Worm (Caenorhabditis elegans) whole organism, L3 larva: ENCODE data around the gene cdkl-1.

Experiments used
- R02D3.7 ChIP-seq: fragments of 150-350 bp; optimal IDR thresholded peaks from 2 replicates; lab custom pipeline; 2014; ENCODE audit warnings: missing biosample characterization, missing genetic modification characterization
- ZK546.5 ChIP-seq: sonication (generic microtip); optimal IDR thresholded peaks from 2 replicates; lab custom pipeline; 2017; ENCODE audit warnings: missing biosample characterization, missing genetic modification characterization
- aly-2 ChIP-seq: fragments of 150-350 bp; optimal IDR thresholded peaks from 2 replicates; lab custom pipeline; 2014; ENCODE audit warnings: missing biosample characterization, missing genetic modification characterization
- ceh-16 ChIP-seq: sonication (generic microtip); optimal IDR thresholded peaks from 2 replicates; lab custom pipeline; 2017; ENCODE audit warnings: missing biosample characterization, missing genetic modification characterization
- ceh-82 ChIP-seq: fragments of 150-350 bp; optimal IDR thresholded peaks from 2 replicates; lab custom pipeline; 2014; ENCODE audit warnings: missing biosample characterization, missing genetic modification characterization
- daf-12 ChIP-seq: fragments of 150-350 bp; optimal IDR thresholded peaks from 2 replicates; lab custom pipeline; 2014; ENCODE audit warnings: missing biosample characterization, missing genetic modification reagents, missing genetic modification characterization
- egl-27 ChIP-seq: sonication (generic microtip); optimal IDR thresholded peaks from 4 replicates; lab custom pipeline; 2017; ENCODE audit warnings: missing biosample characterization, missing genetic modification reagents, missing genetic modification characterization
- egl-5 ChIP-seq: fragments of 150-350 bp; optimal IDR thresholded peaks from 2 replicates; lab custom pipeline; 2017; ENCODE audit warnings: missing biosample characterization, missing genetic modification reagents, missing genetic modification characterization, inconsistent platforms
- elt-1 ChIP-seq: fragments of 150-350 bp; optimal IDR thresholded peaks from 2 replicates; lab custom pipeline; 2014; ENCODE audit warnings: missing biosample characterization, missing genetic modification characterization
- elt-3 ChIP-seq, 3 experiments: fragments of 150-350 bp in 1 of 3; sonication (generic microtip) in 2 of 3; optimal IDR thresholded peaks; 2 replicates in 2 of 3; 4 replicates in 1 of 3; lab custom pipeline; 2014 to 2017; ENCODE audit warnings: missing biosample characterization in 3 of 3, missing genetic modification characterization in 3 of 3
- eor-1 ChIP-seq, 2 experiments: fragments of 150-350 bp; optimal IDR thresholded peaks; 2 replicates each; lab custom pipeline; 2014 to 2018; ENCODE audit warnings: missing biosample characterization in 2 of 2, missing genetic modification characterization in 2 of 2
- fkh-2 ChIP-seq: fragments of 150-350 bp; optimal IDR thresholded peaks from 2 replicates; lab custom pipeline; 2014; ENCODE audit warnings: missing biosample characterization, missing genetic modification reagents, missing genetic modification characterization
- fos-1 ChIP-seq: fragments of 150-350 bp; optimal IDR thresholded peaks from 2 replicates; lab custom pipeline; 2014; ENCODE audit warnings: missing biosample characterization, missing genetic modification characterization
- hmg-11 ChIP-seq: sonication (generic microtip); optimal IDR thresholded peaks from 2 replicates; lab custom pipeline; 2016; ENCODE audit warnings: missing genetic modification characterization, missing compliant biosample characterization
- jun-1 ChIP-seq: fragments of 150-350 bp; optimal IDR thresholded peaks from 2 replicates; lab custom pipeline; 2014; ENCODE audit warnings: missing biosample characterization, missing genetic modification reagents, missing genetic modification characterization
- lin-15B ChIP-seq: fragments of 150-350 bp; optimal IDR thresholded peaks from 2 replicates; lab custom pipeline; 2014; ENCODE audit warnings: missing biosample characterization, missing genetic modification characterization
- mml-1 ChIP-seq: fragments of 150-350 bp; sonication (generic microtip); optimal IDR thresholded peaks from 3 replicates; lab custom pipeline; 2014; ENCODE audit warnings: missing biosample characterization, missing genetic modification characterization
- nfya-1 ChIP-seq: sonication (generic microtip); optimal IDR thresholded peaks from 2 replicates; lab custom pipeline; 2017; ENCODE audit warnings: missing genetic modification characterization, mild to moderate bottlenecking, missing compliant biosample characterization, antibody characterized with exemption, moderate library complexity; ENCODE audit not compliant: insufficient read depth
- nhr-23 ChIP-seq: fragments of 150-350 bp; optimal IDR thresholded peaks from 2 replicates; lab custom pipeline; 2014; ENCODE audit warnings: missing biosample characterization, missing genetic modification reagents, missing genetic modification characterization
- nhr-237 ChIP-seq: fragments of 150-350 bp; optimal IDR thresholded peaks from 2 replicates; lab custom pipeline; 2014; ENCODE audit warnings: missing biosample characterization, missing genetic modification characterization
- nhr-25 ChIP-seq: sonication (generic microtip); optimal IDR thresholded peaks from 2 replicates; lab custom pipeline; 2017; ENCODE audit warnings: missing biosample characterization, missing genetic modification characterization
- nhr-67 ChIP-seq: fragments of 150-350 bp; optimal IDR thresholded peaks from 2 replicates; lab custom pipeline; 2014; ENCODE audit warnings: missing biosample characterization, missing genetic modification characterization
- nhr-76 ChIP-seq: fragments of 150-350 bp; sonication (generic microtip); optimal IDR thresholded peaks from 5 replicates; lab custom pipeline; 2014; ENCODE audit warnings: missing biosample characterization, missing genetic modification characterization
- nhr-77 ChIP-seq: fragments of 150-350 bp; optimal IDR thresholded peaks from 2 replicates; lab custom pipeline; 2014; ENCODE audit warnings: missing biosample characterization, missing genetic modification characterization
- pha-4 ChIP-seq: fragments of 150-350 bp; optimal IDR thresholded peaks from 2 replicates; lab custom pipeline; 2014; ENCODE audit warnings: missing biosample characterization, missing genetic modification reagents, missing genetic modification characterization
- pqm-1 ChIP-seq: fragments of 150-350 bp; optimal IDR thresholded peaks from 2 replicates; lab custom pipeline; 2017; ENCODE audit warnings: missing biosample characterization, missing genetic modification characterization, inconsistent platforms
- skn-1 ChIP-seq: fragments of 150-350 bp; optimal IDR thresholded peaks from 2 replicates; lab custom pipeline; 2014; ENCODE audit warnings: missing biosample characterization, missing genetic modification characterization
- snpc-4 ChIP-seq: fragments of 150-350 bp; optimal IDR thresholded peaks from 2 replicates; lab custom pipeline; 2014; ENCODE audit warnings: missing biosample characterization, missing genetic modification characterization
- tbx-2 ChIP-seq: sonication (generic microtip); optimal IDR thresholded peaks from 2 replicates; lab custom pipeline; 2016; ENCODE audit warnings: mild to moderate bottlenecking, missing genetic modification characterization, missing compliant biosample characterization
- unc-39 ChIP-seq: sonication (generic microtip); optimal IDR thresholded peaks from 4 replicates; lab custom pipeline; 2017; ENCODE audit warnings: missing biosample characterization, missing genetic modification characterization
- unc-62 ChIP-seq: fragments of 150-350 bp; sonication (generic microtip); optimal IDR thresholded peaks from 4 replicates; lab custom pipeline; 2014; ENCODE audit warnings: missing biosample characterization, missing genetic modification reagents, missing genetic modification characterization
- zag-1 ChIP-seq: fragments of 150-350 bp; optimal IDR thresholded peaks from 2 replicates; lab custom pipeline; 2014; ENCODE audit warnings: missing biosample characterization, missing genetic modification characterization

The cdkl-1 gene

ce11 chrV:11087519-11087998, 11.1 kb upstream of the cdkl-1 start, which contains the start of gene Y42A5A.1:
Y42A5A.1 (plus strand) TSS chrV:11087948.
- TF ChIP-seq elt-1 (no peak), nhr-25 (tag; lab: Kevin White, UChicago) (peak; percentile 3)

ce11 chrV:11093163-11094091, 5.3 kb upstream of the cdkl-1 start, which contains the start of gene lact-8:
lact-8 (minus strand) TSS chrV:11093607.
- TF ChIP-seq lin-15B (tag; lab: Kevin White, UChicago) (no peak), egl-27 (tag; lab: Kevin White, UChicago) (no peak), nhr-23 (tag; lab: Kevin White, UChicago) (no peak), nhr-25 (tag; lab: Kevin White, UChicago) (peak; percentile 13), elt-1 (peak; percentile 65)

ce11 chrV:11094698-11095097, 4.0 kb upstream of the cdkl-1 start:
- TF ChIP-seq daf-12 (tag; lab: Kevin White, UChicago) (no peak), nhr-77 (tag; lab: Kevin White, UChicago) (no peak), eor-1 (tag; optimal IDR thresholded peaks at IDR 0.05; lab: Kevin White, UChicago) (no peak), lin-15B (tag; lab: Kevin White, UChicago) (no peak), nfya-1 (tag; lab: Kevin White, UChicago) (no peak), fkh-2 (tag; lab: Kevin White, UChicago) (no peak), unc-39 (no peak), fos-1 (tag; lab: Kevin White, UChicago) (no peak), nhr-237 (tag; lab: Kevin White, UChicago) (no peak), ceh-16 (tag; lab: Kevin White, UChicago) (no peak), jun-1 (peak; percentile 25), nhr-23 (tag; lab: Kevin White, UChicago) (peak; percentile 2), aly-2 (tag; lab: Kevin White, UChicago) (no peak), pqm-1 (no peak), pha-4 (tag; lab: Kevin White, UChicago) (no peak), unc-62 (GFP tag; lab: Kevin White, UChicago) (no peak), elt-1 (peak; percentile 35), ceh-82 (tag; lab: Kevin White, UChicago) (no peak), mml-1 (tag; lab: Kevin White, UChicago) (no peak), ZK546.5 (no peak)

ce11 chrV:11095873-11096272, 2.8 kb upstream of the cdkl-1 start, which contains the start of gene Y42A5A.3:
Y42A5A.3 (minus strand) TSS chrV:11095973.
- TF ChIP-seq nhr-76 (tag; lab: Kevin White, UChicago) (no peak), eor-1 (tag; optimal IDR thresholded peaks at IDR 0.05; lab: Kevin White, UChicago) (no peak), pqm-1 (no peak), elt-3 (tag; optimal IDR thresholded peaks at IDR 0.05; lab: Kevin White, UChicago) (no peak), lin-15B (tag; lab: Kevin White, UChicago) (no peak), skn-1 (tag; lab: Kevin White, UChicago) (no peak), snpc-4 (tag; lab: Kevin White, UChicago) (no peak), pha-4 (tag; lab: Kevin White, UChicago) (no peak), tbx-2 (tag; lab: Kevin White, UChicago) (no peak)

ce11 chrV:11104408-11104807, 5.7 kb downstream of the cdkl-1 start:
- TF ChIP-seq nhr-77 (tag; lab: Kevin White, UChicago) (no peak), R02D3.7 (no peak), mml-1 (tag; lab: Kevin White, UChicago) (no peak), ceh-16 (tag; lab: Kevin White, UChicago) (no peak), ZK546.5 (no peak), ceh-82 (tag; lab: Kevin White, UChicago) (no peak), skn-1 (tag; lab: Kevin White, UChicago) (no peak), aly-2 (tag; lab: Kevin White, UChicago) (no peak), hmg-11 (tag; lab: Kevin White, UChicago) (no peak), eor-1 (tag; optimal IDR thresholded peaks at IDR 0.05; lab: Kevin White, UChicago) (no peak), zag-1 (tag; lab: Kevin White, UChicago) (no peak), tbx-2 (tag; lab: Kevin White, UChicago) (no peak), nhr-67 (tag; lab: Kevin White, UChicago) (no peak), egl-5 (tag; lab: Kevin White, UChicago) (no peak)
